Worm (Caenorhabditis elegans) whole organism, young adult: ENCODE measurements around the gene dpy-20.
A peak's percentile ranks its signal among the peaks of the same experiment; 100 is the strongest.

ENCODE experiments used
- C06A6.2 ChIP-seq: fragments of 200-800 bp; sonication (Bioruptor generic); conservative IDR thresholded peaks from 2 replicates; pipeline ENCODE4 v1.3.6; 2022; ENCODE audit warnings: missing genetic modification characterization, missing compliant biosample characterization
- D2030.7 ChIP-seq: fragments of 200-800 bp; sonication (Bioruptor generic); IDR thresholded peaks from 2 replicates; pipeline ENCODE4 v1.3.6; 2022; ENCODE audit warnings: missing genetic modification reagents, missing genetic modification characterization, missing compliant biosample characterization
- F39B2.1 ChIP-seq: fragments of 200-800 bp; sonication (Bioruptor generic); IDR thresholded peaks from 2 replicates; pipeline ENCODE4 v1.3.6; 2022; ENCODE audit warnings: missing genetic modification reagents, missing genetic modification characterization, missing compliant biosample characterization
- F49E8.2 ChIP-seq: sonication (generic microtip); optimal IDR thresholded peaks from 3 replicates; lab custom pipeline; 2017; ENCODE audit warnings: missing genetic modification characterization, mild to moderate bottlenecking, missing compliant biosample characterization, antibody characterized with exemption, moderate library complexity; ENCODE audit not compliant: insufficient read depth
- F57C9.4 ChIP-seq: sonication (generic microtip); optimal IDR thresholded peaks from 2 replicates; lab custom pipeline; 2017; ENCODE audit warnings: mild to moderate bottlenecking, missing genetic modification characterization, missing compliant biosample characterization
- K11D2.4 ChIP-seq: fragments of 200-800 bp; sonication (Bioruptor generic); IDR thresholded peaks from 2 replicates; pipeline ENCODE4 v1.3.6; 2022; ENCODE audit warnings: missing genetic modification reagents, missing genetic modification characterization, missing compliant biosample characterization
- Y53G8AR.9 ChIP-seq: fragments of 200-800 bp; sonication (Bioruptor generic); conservative IDR thresholded peaks from 2 replicates; pipeline ENCODE4 v1.3.6; 2022; ENCODE audit warnings: missing genetic modification reagents, missing genetic modification characterization, missing compliant biosample characterization
- athp-1 ChIP-seq: sonication (generic microtip); optimal IDR thresholded peaks from 2 replicates; lab custom pipeline; 2017; ENCODE audit warnings: mild to moderate bottlenecking, missing genetic modification characterization, missing compliant biosample characterization
- attf-6 ChIP-seq: fragments of 200-800 bp; sonication (Bioruptor generic); IDR thresholded peaks from 2 replicates; pipeline ENCODE4 v1.3.6; 2022; ENCODE audit warnings: missing genetic modification reagents, missing genetic modification characterization, missing compliant biosample characterization
- ccch-3 ChIP-seq: fragments of 200-800 bp; sonication (Bioruptor generic); optimal IDR thresholded peaks from 2 replicates; lab custom pipeline; 2018; ENCODE audit warnings: mild to moderate bottlenecking, missing genetic modification characterization, missing compliant biosample characterization
- ceh-27 ChIP-seq: fragments of 200-800 bp; sonication (Bioruptor generic); optimal IDR thresholded peaks from 2 replicates; lab custom pipeline; 2018; ENCODE audit warnings: mild to moderate bottlenecking, missing genetic modification characterization, moderate library complexity, missing compliant biosample characterization
- ceh-58 ChIP-seq: fragments of 200-800 bp; sonication (Bioruptor generic); IDR thresholded peaks from 2 replicates; pipeline ENCODE4 v1.3.6; 2022; ENCODE audit warnings: missing genetic modification characterization, missing compliant biosample characterization
- die-1 ChIP-seq: sonication (generic microtip); optimal IDR thresholded peaks from 2 replicates; lab custom pipeline; 2016; ENCODE audit warnings: missing genotype, mild to moderate bottlenecking, missing genetic modification characterization, missing compliant biosample characterization
- dox-1 ChIP-seq: fragments of 200-800 bp; sonication (Bioruptor generic); IDR thresholded peaks from 2 replicates; pipeline ENCODE4 v1.3.6; 2022; ENCODE audit warnings: missing genetic modification reagents, missing genetic modification characterization, missing compliant biosample characterization
- ekl-4 ChIP-seq: fragments of 200-800 bp; sonication (Bioruptor generic); IDR thresholded peaks from 2 replicates; pipeline ENCODE4 v1.3.6; 2022; ENCODE audit warnings: missing genetic modification reagents, missing genetic modification characterization, missing compliant biosample characterization
- gei-17 ChIP-seq: fragments of 200-800 bp; sonication (Bioruptor generic); optimal IDR thresholded peaks from 2 replicates; lab custom pipeline; 2018; ENCODE audit warnings: mild to moderate bottlenecking, missing genetic modification characterization, missing compliant biosample characterization
- him-1 ChIP-seq: sonication (generic microtip); optimal IDR thresholded peaks from 2 replicates; lab custom pipeline; 2016; ENCODE audit warnings: missing genotype, missing genetic modification reagents, missing genetic modification characterization, missing compliant biosample characterization
- hmg-1.2 ChIP-seq: fragments of 200-800 bp; sonication (Bioruptor generic); IDR thresholded peaks from 2 replicates; pipeline ENCODE4 v1.3.6; 2022; ENCODE audit warnings: missing genetic modification reagents, missing genetic modification characterization, missing compliant biosample characterization
- hmg-20 ChIP-seq: fragments of 200-800 bp; sonication (Bioruptor generic); IDR thresholded peaks from 2 replicates; pipeline ENCODE4 v1.3.6; 2022; ENCODE audit warnings: missing genetic modification reagents, missing genetic modification characterization, missing compliant biosample characterization
- lin-54 ChIP-seq: fragments of 200-800 bp; sonication (Bioruptor generic); optimal IDR thresholded peaks from 2 replicates; lab custom pipeline; 2018; ENCODE audit warnings: mild to moderate bottlenecking, missing genetic modification characterization, missing compliant biosample characterization
- madf-10 ChIP-seq: sonication (generic microtip); optimal IDR thresholded peaks from 2 replicates; lab custom pipeline; 2016; ENCODE audit warnings: mild to moderate bottlenecking, missing genetic modification characterization, missing compliant biosample characterization
- mxl-1 ChIP-seq: sonication (generic microtip); optimal IDR thresholded peaks from 2 replicates; lab custom pipeline; 2016; ENCODE audit warnings: missing genetic modification characterization, missing compliant biosample characterization
- nfyb-1 ChIP-seq: fragments of 200-800 bp; sonication (Bioruptor generic); IDR thresholded peaks from 2 replicates; pipeline ENCODE4 v1.3.6; 2022; ENCODE audit warnings: missing genetic modification reagents, missing genetic modification characterization, missing compliant biosample characterization
- nhr-120 ChIP-seq: fragments of 200-800 bp; sonication (Bioruptor generic); IDR thresholded peaks from 2 replicates; pipeline ENCODE4 v1.3.6; 2022; ENCODE audit warnings: missing genetic modification characterization, missing compliant biosample characterization
- nhr-179 ChIP-seq: sonication (generic microtip); optimal IDR thresholded peaks from 2 replicates; lab custom pipeline; 2016; ENCODE audit warnings: mild to moderate bottlenecking, missing genetic modification characterization, missing compliant biosample characterization
- pbrm-1 ChIP-seq: fragments of 200-800 bp; sonication (Bioruptor generic); IDR thresholded peaks from 2 replicates; pipeline ENCODE4 v1.3.6; 2022; ENCODE audit warnings: missing genetic modification reagents, missing genetic modification characterization, missing compliant biosample characterization
- sdz-38 ChIP-seq: sonication (generic microtip); optimal IDR thresholded peaks from 2 replicates; lab custom pipeline; 2016; ENCODE audit warnings: missing genotype, missing genetic modification characterization, missing compliant biosample characterization
- snpc-1.1 ChIP-seq: sonication (generic microtip); optimal IDR thresholded peaks from 2 replicates; lab custom pipeline; 2017; ENCODE audit warnings: missing genetic modification characterization, mild to moderate bottlenecking, missing compliant biosample characterization, antibody characterized with exemption, moderate library complexity, missing genotype, missing genetic modification reagents; ENCODE audit not compliant: insufficient read depth
- snpc-1.3 ChIP-seq: sonication (generic microtip); optimal IDR thresholded peaks from 2 replicates; lab custom pipeline; 2017; ENCODE audit warnings: missing genetic modification characterization, mild to moderate bottlenecking, missing compliant biosample characterization, antibody characterized with exemption, moderate library complexity, missing genotype, missing genetic modification reagents; ENCODE audit not compliant: insufficient read depth
- snpc-3.4 ChIP-seq: sonication (generic microtip); optimal IDR thresholded peaks from 2 replicates; lab custom pipeline; 2017; ENCODE audit warnings: missing genetic modification characterization, mild to moderate bottlenecking, missing compliant biosample characterization, antibody characterized with exemption, moderate library complexity, missing genotype, missing genetic modification reagents
- tbp1 ChIP-seq: fragments of 200-800 bp; sonication (Bioruptor generic); optimal IDR thresholded peaks from 2 replicates; lab custom pipeline; 2018; ENCODE audit warnings: mild to moderate bottlenecking, missing genetic modification characterization, missing compliant biosample characterization
- ztf-18 ChIP-seq: sonication (generic microtip); optimal IDR thresholded peaks from 2 replicates; lab custom pipeline; 2016; ENCODE audit warnings: missing genotype, mild to moderate bottlenecking, missing genetic modification characterization, missing compliant biosample characterization
- ztf-3 ChIP-seq: fragments of 200-800 bp; sonication (Bioruptor generic); optimal IDR thresholded peaks from 2 replicates; lab custom pipeline; 2018; ENCODE audit warnings: mild to moderate bottlenecking, missing genetic modification characterization, missing compliant biosample characterization

The dpy-20 gene

ce11 chrIV:11651965-11652453 lies 48.6 kb downstream of the dpy-20 start, which contains the start of the genes acl-3 and ndub-6:
Gene acl-3, minus strand, starts transcription at chrIV:11652023.
Gene ndub-6, plus strand, starts transcription at chrIV:11652403.
- no peak for TF ChIP-seq him-1 (tag; lab: Kevin White, UChicago)
- TF ChIP-seq F57C9.4 (tag; lab: Kevin White, UChicago): no peak
- no peak for TF ChIP-seq ccch-3 (GFP tag; lab: Kevin White, UChicago)
- no peak for TF ChIP-seq snpc-1.1 (tag; lab: Kevin White, UChicago)
- TF ChIP-seq C06A6.2: no peak
- TF ChIP-seq athp-1 (tag; lab: Kevin White, UChicago): no peak
- TF ChIP-seq dox-1 (GFP tag; lab: Robert Waterston, UW): no peak
- no peak for TF ChIP-seq attf-6 (GFP tag; lab: Robert Waterston, UW)
- TF ChIP-seq ztf-3 (GFP tag; lab: Kevin White, UChicago): no peak
- no peak for TF ChIP-seq tbp1 (GFP tag; lab: Kevin White, UChicago)
- TF ChIP-seq K11D2.4: no peak
- no peak for TF ChIP-seq snpc-3.4 (tag; lab: Kevin White, UChicago)
- no peak for TF ChIP-seq ceh-27 (GFP tag; lab: Kevin White, UChicago)

ce11 chrIV:11650344-11650743 lies 50.3 kb downstream of the dpy-20 start:
- TF ChIP-seq madf-10 (tag; lab: Kevin White, UChicago): no peak
- no peak for TF ChIP-seq sdz-38 (tag; lab: Kevin White, UChicago)
- no peak for TF ChIP-seq gei-17
- no peak for TF ChIP-seq F49E8.2 (tag; lab: Kevin White, UChicago)
- 0 out of 2 replicates have a peak, but pooled peaks have one; percentile 15 for TF ChIP-seq nfyb-1
- no peak for TF ChIP-seq nhr-120 (GFP tag; lab: Robert Waterston, UW)
- TF ChIP-seq hmg-1.2 (GFP tag; lab: Robert Waterston, UW): no peak

ce11 chrIV:11649031-11649430 lies 51.6 kb downstream of the dpy-20 start, which contains the start of gene ZK809.8:
Gene ZK809.8, minus strand, starts transcription at chrIV:11649064.
- TF ChIP-seq dox-1 (GFP tag; lab: Robert Waterston, UW) (no peak), ceh-58 (GFP tag; lab: Robert Waterston, UW) (no peak), ztf-18 (tag; lab: Kevin White, UChicago) (no peak), mxl-1 (tag; lab: Kevin White, UChicago) (no peak), nhr-179 (tag; lab: Kevin White, UChicago) (no peak), F39B2.1 (GFP tag; lab: Robert Waterston, UW) (no peak), lin-54 (no peak)

- TF ChIP-seq die-1 (tag; lab: Kevin White, UChicago) (no peak), Y53G8AR.9 (GFP tag; lab: Robert Waterston, UW) (no peak), ekl-4 (GFP tag; lab: Robert Waterston, UW) (no peak), pbrm-1 (GFP tag; lab: Robert Waterston, UW) (no peak), snpc-1.3 (tag; lab: Kevin White, UChicago) (no peak), D2030.7 (GFP tag; lab: Robert Waterston, UW) (no peak), hmg-20 (GFP tag; lab: Robert Waterston, UW) (no peak)
- TF ChIP-seq, all 124 proteins: peak for 0
These were observed 53.7 kb downstream of the dpy-20 start for ce11 chrIV:11646908-11647307.
